Fruit fly (Drosophila melanogaster): ENCODE measurements around the gene Vps15.

The Vps15 gene

dm6 chr3R:9258252-9259225 lies 12.9 kb upstream of the Vps15 start, which contains the start of the genes Ibf2 and Ibf1 (continued):
- TF ChIP-seq CG13894 (tag; optimal IDR thresholded peaks at IDR 0.05) (no peak), gsb-n (tag; optimal IDR thresholded peaks at IDR 0.05) (no peak), CG16813 (GFP tag; IDR thresholded peaks at IDR 0.05; ENCODE audit: partially characterized antibody) (peak; percentile 84), yki (optimal IDR thresholded peaks at IDR 0.05) (no peak), ro (GFP tag; IDR thresholded peaks at IDR 0.05) (no peak), gem (tag; optimal IDR thresholded peaks at IDR 0.05) (no peak), CG6765 (GFP tag; optimal IDR thresholded peaks at IDR 0.05) (no peak), slbo (GFP tag; IDR thresholded peaks at IDR 0.05) (no peak), CG14050 (GFP tag; IDR thresholded peaks at IDR 0.05) (no peak), Stat92E (GFP tag; optimal IDR thresholded peaks at IDR 0.05) (no peak), YL-1 (GFP tag; optimal IDR thresholded peaks at IDR 0.05) (no peak), CG5953 (GFP tag; IDR thresholded peaks at IDR 0.05) (no peak), CG13424 (tag; optimal IDR thresholded peaks at IDR 0.05) (no peak), CG13775 (GFP tag; optimal IDR thresholded peaks at IDR 0.05) (no peak), CG16815 (GFP tag; optimal IDR thresholded peaks at IDR 0.05) (no peak), dm (GFP tag; optimal IDR thresholded peaks at IDR 0.05) (no peak), Kr (GFP tag; optimal IDR thresholded peaks at IDR 0.05) (no peak), org-1 (GFP tag; optimal IDR thresholded peaks at IDR 0.05) (no peak), Taf1 (GFP tag; IDR thresholded peaks at IDR 0.05) (no peak), E2f1 (GFP tag; IDR thresholded peaks at IDR 0.05) (no peak), so (GFP tag; IDR thresholded peaks at IDR 0.05) (no peak), CG7745 (tag; optimal IDR thresholded peaks at IDR 0.05) (no peak), CG17361 (GFP tag; IDR thresholded peaks at IDR 0.05) (0 out of 3 replicates have a peak, but pooled peaks have one; percentile 28), Six4 (GFP tag; optimal IDR thresholded peaks at IDR 0.05) (no peak), CG1233 (GFP tag; optimal IDR thresholded peaks at IDR 0.05) (no peak), MESR4 (GFP tag; optimal IDR thresholded peaks at IDR 0.05) (peak; percentile 59), Hmr (GFP tag; optimal IDR thresholded peaks at IDR 0.05) (no peak), Side (GFP tag; optimal IDR thresholded peaks at IDR 0.05) (no peak), hbn (GFP tag; IDR thresholded peaks at IDR 0.05; ENCODE audit: partially characterized antibody) (peak; percentile 63; the same call in 1 of the 2 replicates), Ets97D (GFP tag; optimal IDR thresholded peaks at IDR 0.05) (no peak), pum (GFP tag; optimal IDR thresholded peaks at IDR 0.05) (no peak), Oaz (GFP tag; IDR thresholded peaks at IDR 0.05) (no peak), chm (GFP tag; IDR thresholded peaks at IDR 0.05) (no peak), Hsf (GFP tag; optimal IDR thresholded peaks at IDR 0.05) (no peak), ems (GFP tag; optimal IDR thresholded peaks at IDR 0.05) (no peak), CG12744 (GFP tag; optimal IDR thresholded peaks at IDR 0.05) (no peak), Gug (GFP tag; IDR thresholded peaks at IDR 0.05) (no peak), Drgx (GFP tag; IDR thresholded peaks at IDR 0.05) (no peak), zf30C (GFP tag; optimal IDR thresholded peaks at IDR 0.05) (no peak), sens (GFP tag) (peak; percentile 56), tx (GFP tag; optimal IDR thresholded peaks at IDR 0.05) (no peak), NfI (GFP tag; optimal IDR thresholded peaks at IDR 0.05) (no peak), fd96Cb (tag; optimal IDR thresholded peaks at IDR 0.05) (no peak), pan (optimal IDR thresholded peaks at IDR 0.05) (no peak), pan (GFP tag; optimal IDR thresholded peaks at IDR 0.05 in 1 of 2, IDR thresholded peaks at IDR 0.05 in 1 of 2) (no peak), seq (GFP tag; IDR thresholded peaks at IDR 0.05) (no peak), ash1 (GFP tag; optimal IDR thresholded peaks at IDR 0.05) (no peak), CG4707 (GFP tag; optimal IDR thresholded peaks at IDR 0.05) (no peak), CG11085 (GFP tag; IDR thresholded peaks at IDR 0.05) (no peak), CG16779 (GFP tag; IDR thresholded peaks at IDR 0.05) (no peak), CTCF (GFP tag; optimal IDR thresholded peaks at IDR 0.05) (peak; percentile 63)

All from whole organism, embryonic.